Worm (Caenorhabditis elegans) whole organism, early embryonic: ENCODE measurements around the gene nhr-131.

Source experiments
- F13C5.2 ChIP-seq: sonication (generic microtip); optimal IDR thresholded peaks from 2 replicates; lab custom pipeline; 2017; ENCODE audit warnings: mild to moderate bottlenecking, missing genetic modification characterization, inconsistent platforms, missing compliant biosample characterization
- ama-1 ChIP-seq: fragments of 150-350 bp; optimal IDR thresholded peaks from 2 replicates; lab custom pipeline; 2014
- hnd-1 ChIP-seq: sonication (generic microtip); optimal IDR thresholded peaks from 2 replicates; lab custom pipeline; 2016; ENCODE audit warnings: missing genetic modification characterization, missing compliant biosample characterization
- tra-4 ChIP-seq: sonication (generic microtip); optimal IDR thresholded peaks from 2 replicates; lab custom pipeline; 2017; ENCODE audit warnings: missing genetic modification characterization, missing compliant biosample characterization

DNA sequence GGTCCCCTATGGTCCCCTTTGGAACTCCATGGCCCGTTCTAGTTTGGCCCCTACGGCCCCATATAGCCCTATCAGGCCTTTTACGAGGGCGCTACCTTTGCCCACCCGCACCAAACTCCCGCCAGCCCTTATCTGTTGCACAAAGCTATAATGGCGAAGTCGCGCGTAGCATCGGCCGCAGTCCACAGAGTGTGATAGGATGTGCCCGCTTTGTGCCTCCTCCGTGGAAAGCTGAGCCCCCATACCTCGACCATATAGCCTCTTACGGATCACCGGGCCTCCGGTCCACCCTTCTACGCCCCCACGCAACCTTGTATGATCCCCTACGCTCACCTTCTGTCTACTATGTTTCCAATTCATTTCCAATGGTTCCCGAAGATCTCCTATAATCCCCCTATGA lies 47.2 kb upstream of the nhr-131 start:
- TF ChIP-seq ama-1 (no peak), tra-4 (tag; lab: Kevin White, UChicago) (no peak), F13C5.2 (tag; lab: Kevin White, UChicago) (no peak), hnd-1 (tag; lab: Kevin White, UChicago) (no peak)
